Worm (Caenorhabditis elegans): ENCODE data around the gene txt-19.

DNA sequence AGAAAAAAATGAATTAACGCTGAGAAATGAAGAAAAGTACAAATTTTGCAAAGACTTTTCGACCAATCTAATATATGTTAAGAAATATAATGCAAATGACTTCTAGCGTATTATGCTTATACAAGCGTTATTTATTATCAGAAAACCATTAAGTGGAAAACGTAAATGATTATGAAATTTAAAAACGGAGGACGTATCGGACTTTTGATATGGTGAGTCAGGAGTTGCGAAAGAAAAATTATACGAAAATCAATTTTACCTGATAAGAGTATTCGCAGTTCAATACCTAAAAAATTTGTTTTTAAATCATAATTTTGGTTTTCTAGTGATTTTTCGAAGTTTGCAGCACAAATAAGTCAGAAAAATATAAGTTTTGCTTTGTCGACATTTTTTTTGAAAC, 30.9 kb downstream of the txt-19 start:
- TF ChIP-seq lin-13 (tag; optimal IDR thresholded peaks at IDR 0.05) (no peak), elt-1 (tag; optimal IDR thresholded peaks at IDR 0.05; ENCODE audit: borderline replicate concordance, insufficient read depth) (no peak), mls-2 (tag; optimal IDR thresholded peaks at IDR 0.05) (no peak), lin-32 (GFP tag; optimal IDR thresholded peaks at IDR 0.05) (no peak), blmp-1 (tag; optimal IDR thresholded peaks at IDR 0.05) (no peak), ceh-39 (tag; optimal IDR thresholded peaks at IDR 0.05) (no peak), sem-2 (GFP tag; optimal IDR thresholded peaks at IDR 0.05) (no peak), mab-5 (tag; optimal IDR thresholded peaks at IDR 0.05) (no peak), snpc-4 (tag; optimal IDR thresholded peaks at IDR 0.05) (no peak), nhr-12 (tag; optimal IDR thresholded peaks at IDR 0.05) (no peak), mep-1 (tag; optimal IDR thresholded peaks at IDR 0.05) (no peak), sptf-1 (tag; optimal IDR thresholded peaks at IDR 0.05) (no peak), tbx-8 (GFP tag; optimal IDR thresholded peaks at IDR 0.05) (no peak)
